Worm (Caenorhabditis elegans): Measurements from ENCODE around the gene rpn-12.

Gene rpn-12

DNA sequence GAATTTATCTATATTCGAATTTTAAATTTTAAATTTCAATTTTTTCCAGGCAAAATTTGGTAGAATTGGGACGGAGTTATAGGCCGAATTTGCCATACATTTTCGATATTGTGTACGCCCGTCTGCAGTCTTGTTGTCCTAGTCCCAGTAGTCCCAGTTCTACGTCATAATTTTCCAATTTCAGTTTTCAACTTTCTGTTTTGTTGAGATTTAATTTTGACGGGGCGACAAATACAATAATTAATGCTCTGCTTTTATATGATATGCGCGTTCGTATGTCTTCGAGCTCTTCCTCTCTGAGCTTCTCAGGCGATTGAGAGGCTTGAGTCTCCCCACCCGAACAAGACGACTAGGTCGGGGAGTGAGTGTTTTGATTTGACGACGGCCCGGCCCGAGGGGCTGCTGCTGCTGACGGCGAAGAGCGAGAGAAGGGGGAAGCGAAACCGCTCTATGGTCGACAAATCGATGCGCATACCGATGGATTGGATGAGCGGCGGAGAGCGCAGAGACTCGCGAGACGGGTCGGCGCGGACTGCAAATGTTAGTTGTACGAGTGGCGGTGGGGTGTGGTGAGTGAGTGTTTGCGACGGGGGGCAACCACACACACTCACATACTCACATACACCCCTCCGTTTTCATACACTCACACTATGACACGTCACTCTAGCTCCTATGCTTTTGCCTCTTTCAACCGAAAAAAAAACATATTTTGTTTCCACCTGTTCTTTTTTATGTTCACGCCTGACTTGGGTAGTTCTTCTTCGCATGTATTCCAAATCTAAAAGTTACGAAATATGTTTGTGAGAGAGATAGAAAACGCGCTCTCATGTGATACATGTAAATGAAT is 18.0 kb upstream of the rpn-12 start (continued):
- TF ChIP-seq mdt-29 (GFP tag; IDR thresholded peaks at IDR 0.05) (0 out of 2 replicates have a peak, but pooled peaks have one; percentile 19), tag-97 (GFP tag; IDR thresholded peaks at IDR 0.05) (0 out of 2 replicates have a peak, but pooled peaks have one; percentile 19), lsy-2 (tag; optimal IDR thresholded peaks at IDR 0.05) (peak; percentile 56 to 74), egl-27 (tag; optimal IDR thresholded peaks at IDR 0.05) (no peak), dmd-8 (GFP tag; IDR thresholded peaks at IDR 0.05) (peak; percentile 58; the same call in 1 of the 2 replicates), daf-12 (tag; optimal IDR thresholded peaks at IDR 0.05) (no peak), T20F7.1 (GFP tag; optimal IDR thresholded peaks at IDR 0.05) (peak; percentile 50), mxl-2 (GFP tag; conservative IDR thresholded peaks at IDR 0.05) (0 out of 2 replicates have a peak, but pooled peaks have one; percentile 25), ctbp-1 (GFP tag; IDR thresholded peaks at IDR 0.05) (peak; percentile 55; the same call in 1 of the 2 replicates), aly-2 (tag; optimal IDR thresholded peaks at IDR 0.05) (no peak), nhr-76 (tag; optimal IDR thresholded peaks at IDR 0.05) (no peak)

DNA sequence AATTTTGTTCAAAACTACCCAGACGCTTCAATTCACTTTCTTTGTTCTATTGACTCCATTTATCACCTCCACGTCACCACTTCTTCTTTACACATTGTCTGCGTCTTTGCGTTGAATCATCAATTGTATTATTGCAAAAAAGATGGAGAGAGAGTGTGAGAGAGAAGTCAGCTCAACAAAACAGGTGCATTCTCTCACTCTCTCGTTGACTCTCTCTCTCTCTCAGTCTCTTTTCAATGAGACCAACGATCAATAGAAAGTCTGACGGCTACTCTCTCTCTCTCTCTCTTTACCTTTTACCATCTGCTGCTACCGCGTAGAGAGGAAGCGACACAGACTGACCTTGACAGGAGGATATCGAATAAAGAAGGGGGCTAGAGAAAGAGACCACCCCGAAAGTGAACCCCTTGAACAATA is 17.2 kb upstream of the rpn-12 start:
- TF ChIP-seq egl-43 (GFP tag; IDR thresholded peaks at IDR 0.05) (peak; percentile 71; the same call in 1 of the 2 replicates), lim-7 (GFP tag; IDR thresholded peaks at IDR 0.05) (0 out of 2 replicates have a peak, but pooled peaks have one; percentile 4), ama-1 (optimal IDR thresholded peaks at IDR 0.05) (peak; percentile 88), Y105C5A.15 (GFP tag; IDR thresholded peaks at IDR 0.05) (no peak), ceh-20 (GFP tag; IDR thresholded peaks at IDR 0.05) (0 out of 2 replicates have a peak, but pooled peaks have one; percentile 6), ctbp-1 (GFP tag; IDR thresholded peaks at IDR 0.05) (0 out of 2 replicates have a peak, but pooled peaks have one; percentile 30), nhr-6 (tag; optimal IDR thresholded peaks at IDR 0.05) (peak; percentile 96), mep-1 (tag; optimal IDR thresholded peaks at IDR 0.05) (peak; percentile 87), pqm-1 (tag; optimal IDR thresholded peaks at IDR 0.05) (peak; percentile 25), hmg-1.1 (GFP tag; IDR thresholded peaks at IDR 0.05) (peak; percentile 72), D1046.2 (GFP tag; IDR thresholded peaks at IDR 0.05) (no peak), cey-2 (tag; optimal IDR thresholded peaks at IDR 0.05; ENCODE audit: borderline replicate concordance, insufficient read depth) (peak; percentile 67), pha-4 (GFP tag; IDR thresholded peaks at IDR 0.05) (peak; percentile 74; the same call in 1 of the 2 replicates), pha-4 (tag; optimal IDR thresholded peaks at IDR 0.05) (peak; percentile 97), arid-1 (GFP tag; conservative IDR thresholded peaks at IDR 0.05) (peak; percentile 45), lin-1 (GFP tag; IDR thresholded peaks at IDR 0.05) (0 out of 2 replicates have a peak, but pooled peaks have one; percentile 15), nhr-25 (tag; optimal IDR thresholded peaks at IDR 0.05; ENCODE audit: borderline replicate concordance, insufficient read depth) (peak; percentile 94), nhr-102 (tag; optimal IDR thresholded peaks at IDR 0.05) (peak; percentile 51), ZK337.2 (GFP tag; IDR thresholded peaks at IDR 0.05) (no peak), zip-11 (GFP tag; IDR thresholded peaks at IDR 0.05) (no peak), ceh-28 (tag; optimal IDR thresholded peaks at IDR 0.05) (peak; percentile 72), mes-2 (tag; optimal IDR thresholded peaks at IDR 0.05; ENCODE audit: poor library complexity, severe bottlenecking) (peak; percentile 74), set-16 (GFP tag; IDR thresholded peaks at IDR 0.05) (peak; percentile 49), tag-97 (GFP tag; IDR thresholded peaks at IDR 0.05) (no peak), madf-9 (GFP tag; conservative IDR thresholded peaks at IDR 0.05) (no peak; the same call in 1 of the 2 replicates), lin-29 (GFP tag; IDR thresholded peaks at IDR 0.05) (no peak), nhr-48 (tag; optimal IDR thresholded peaks at IDR 0.05) (peak; percentile 92), ZK546.5 (tag; optimal IDR thresholded peaks at IDR 0.05) (no peak), vab-7 (GFP tag; IDR thresholded peaks at IDR 0.05) (no peak), hif-1 (tag; optimal IDR thresholded peaks at IDR 0.05) (peak in 1 of 2 experiments; percentile 36), skn-1 (tag; optimal IDR thresholded peaks at IDR 0.05) (no peak), unc-39 (tag; optimal IDR thresholded peaks at IDR 0.05) (no peak), Y5F2A.4 (GFP tag; optimal IDR thresholded peaks at IDR 0.05) (no peak), dmd-8 (GFP tag; IDR thresholded peaks at IDR 0.05) (no peak), lin-15B (tag; optimal IDR thresholded peaks at IDR 0.05) (no peak), unc-62 (GFP tag; optimal IDR thresholded peaks at IDR 0.05 in 1 of 2) (peak in 1 of 2 experiments; percentile 100), unc-62 (tag; optimal IDR thresholded peaks at IDR 0.05) (no peak), T26A8.4 (GFP tag; IDR thresholded peaks at IDR 0.05) (peak; percentile 75), nhr-77 (tag; optimal IDR thresholded peaks at IDR 0.05) (peak; percentile 90)
